Worm (Caenorhabditis elegans) whole organism, L1 larva: ENCODE results near the gene str-78.
"Not testable (repeated sequence)": the region's sequence is repeated elsewhere in the genome, so short reads cannot be mapped to it uniquely, and the experiment has no call there.

ENCODE experiments used
- lir-3 ChIP-seq: sonication (generic microtip); optimal IDR thresholded peaks from 2 replicates; lab custom pipeline; 2016; ENCODE audit warnings: mild to moderate bottlenecking, missing genetic modification characterization, moderate library complexity, missing compliant biosample characterization; ENCODE audit not compliant: poor library complexity
- pax-3 ChIP-seq: fragments of 200-800 bp; sonication (Bioruptor generic); optimal IDR thresholded peaks from 2 replicates; lab custom pipeline; 2018; ENCODE audit warnings: mild to moderate bottlenecking, missing genetic modification characterization, moderate library complexity, missing compliant biosample characterization
- pqm-1 ChIP-seq: sonication (generic microtip); optimal IDR thresholded peaks from 3 replicates; lab custom pipeline; 2017; ENCODE audit warnings: missing biosample characterization, missing genetic modification characterization
- unc-98 ChIP-seq: fragments of 200-800 bp; sonication (Bioruptor generic); IDR thresholded peaks from 2 replicates; pipeline ENCODE4 v1.3.6; 2022; ENCODE audit warnings: missing genetic modification characterization, missing compliant biosample characterization
- zag-1 ChIP-seq: fragments of 150-350 bp; optimal IDR thresholded peaks from 2 replicates; lab custom pipeline; 2014; ENCODE audit warnings: missing biosample characterization, missing genetic modification characterization
- ztf-11 ChIP-seq, 2 experiments: sonication (generic microtip); optimal IDR thresholded peaks; 2 replicates each; lab custom pipeline; 2016 to 2017; ENCODE audit warnings: missing genetic modification characterization in 2 of 2, missing biosample characterization in 1 of 2, missing compliant biosample characterization in 1 of 2

- not testable (repeated sequence) for TF ChIP-seq pax-3 (tag; lab: Kevin White, UChicago); zag-1 (tag; lab: Kevin White, UChicago); ztf-11 (tag; optimal IDR thresholded peaks at IDR 0.05; lab: Kevin White, UChicago); lir-3 (tag; lab: Kevin White, UChicago); unc-98 (GFP tag; lab: Robert Waterston, UW); pqm-1 (tag; lab: Kevin White, UChicago)
These were observed 13.1 kb downstream of the str-78 start, which contains the start of gene M199.8 for ce11 chrIV:15133899-15134298.
